Worm (Caenorhabditis elegans): ENCODE data around the gene sulp-8.

DNA sequence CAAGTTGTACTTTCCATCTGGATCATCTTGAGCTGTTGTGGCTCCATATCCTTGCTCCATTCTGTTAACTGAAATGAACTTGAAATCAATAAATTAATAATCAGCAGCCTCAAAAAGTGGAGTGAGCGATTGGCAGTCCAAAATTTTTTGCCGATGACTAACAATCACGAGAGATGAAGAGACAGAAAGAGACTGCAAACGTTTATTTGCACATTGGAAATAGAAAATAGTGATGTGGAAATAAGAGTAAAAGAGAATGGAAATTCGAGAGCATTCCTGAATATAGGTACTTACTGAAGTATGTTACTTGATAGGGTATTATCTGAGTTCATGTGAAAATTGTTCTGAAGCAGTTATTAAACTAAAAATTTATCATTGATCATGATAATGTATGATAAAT, 36.3 kb upstream of the sulp-8 start, which contains the start of gene tag-120:
- TF ChIP-seq mec-3 (tag; optimal IDR thresholded peaks at IDR 0.05; ENCODE audit: borderline replicate concordance) (no peak), hlh-13 (GFP tag; optimal IDR thresholded peaks at IDR 0.05) (no peak)
